Fruit fly (Drosophila melanogaster) whole organism, adult: Measurements from ENCODE around the gene Acsf2.

Experiments used
- CG14711 ChIP-seq: fragments of 200-800 bp; sonication (Bioruptor generic); optimal IDR thresholded peaks from 2 replicates; lab custom pipeline; 2018; ENCODE audit warnings: missing biosample characterization, mild to moderate bottlenecking, missing genetic modification characterization, moderate library complexity
- CG1620 ChIP-seq: fragments of 200-800 bp; sonication (Bioruptor generic); optimal IDR thresholded peaks from 2 replicates; lab custom pipeline; 2016; ENCODE audit warnings: missing biosample characterization, missing genetic modification characterization
- CG33017 ChIP-seq: fragments of 200-800 bp; sonication (Bioruptor generic); optimal IDR thresholded peaks from 2 replicates; lab custom pipeline; 2018; ENCODE audit warnings: missing biosample characterization, mild to moderate bottlenecking, missing genetic modification characterization, moderate library complexity
- CG7045 ChIP-seq: fragments of 200-800 bp; sonication (Bioruptor generic); optimal IDR thresholded peaks from 2 replicates; lab custom pipeline; 2017; ENCODE audit warnings: missing biosample characterization, mild to moderate bottlenecking, missing genetic modification characterization
- CG7101 ChIP-seq: fragments of 200-800 bp; sonication (Bioruptor generic); optimal IDR thresholded peaks from 2 replicates; lab custom pipeline; 2018; ENCODE audit warnings: missing biosample characterization, mild to moderate bottlenecking, missing genetic modification characterization, moderate library complexity
- Hr96 ChIP-seq: fragments of 200-800 bp; sonication (Bioruptor generic); optimal IDR thresholded peaks from 2 replicates; lab custom pipeline; 2016; ENCODE audit warnings: missing biosample characterization, missing genetic modification characterization
- cic ChIP-seq: fragments of 200-800 bp; sonication (Bioruptor generic); optimal IDR thresholded peaks from 2 replicates; lab custom pipeline; 2017; ENCODE audit warnings: missing biosample characterization, mild to moderate bottlenecking, missing genetic modification characterization, moderate library complexity
- kay ChIP-seq: fragments of 200-800 bp; sonication (Bioruptor generic); peaks from one replicate; lab custom pipeline; 2016; ENCODE audit warnings: missing biosample characterization, missing genetic modification characterization, borderline replicate concordance
- ovo ChIP-seq: fragments of 200-800 bp; sonication (Bioruptor generic); optimal IDR thresholded peaks from 2 replicates; lab custom pipeline; 2016; ENCODE audit warnings: missing biosample characterization, missing genetic modification characterization
- tj ChIP-seq: fragments of 200-800 bp; sonication (Bioruptor generic); optimal IDR thresholded peaks from 3 replicates; lab custom pipeline; 2017; ENCODE audit warnings: missing biosample characterization, mild to moderate bottlenecking, missing genetic modification characterization, moderate library complexity

DNA sequence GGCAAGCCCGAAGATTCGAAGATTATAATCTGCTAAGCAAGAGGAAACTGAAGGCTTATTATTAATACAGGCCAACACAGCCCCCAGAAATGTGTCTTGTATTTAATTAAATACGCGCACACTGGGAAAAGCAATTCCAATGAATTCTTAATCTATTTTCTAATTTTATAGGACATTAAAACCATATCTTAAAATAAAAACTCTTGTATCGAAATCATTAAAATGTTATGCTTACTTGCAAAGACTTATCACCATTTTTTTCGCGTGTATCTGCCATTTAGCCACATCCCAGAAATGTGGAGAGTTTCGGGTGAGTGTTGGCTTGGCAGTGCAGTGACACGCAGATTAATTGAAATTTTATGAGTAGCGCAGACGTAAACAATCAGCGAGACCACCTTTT, 25.9 kb upstream of the Acsf2 start:
- no peak for TF ChIP-seq CG7045 (GFP tag; lab: Kevin White, UChicago)
- no peak for TF ChIP-seq Hr96 (GFP tag; lab: Kevin White, UChicago)
- TF ChIP-seq CG33017 (tag; lab: Kevin White, UChicago) = no peak
- TF ChIP-seq CG1620 (GFP tag; lab: Kevin White, UChicago) = no peak
- no peak for TF ChIP-seq CG7101 (tag; lab: Kevin White, UChicago)
- no peak for TF ChIP-seq ovo
- TF ChIP-seq cic (GFP tag; lab: Kevin White, UChicago) = no peak
- no peak for TF ChIP-seq CG14711 (tag; lab: Kevin White, UChicago)
- no peak for TF ChIP-seq kay
- TF ChIP-seq tj = no peak
